Worm (Caenorhabditis elegans) whole organism, L4 larva: ENCODE data around the gene rpi-1.

Experiments used
- ceh-82 ChIP-seq: sonication (generic microtip); optimal IDR thresholded peaks from 2 replicates; lab custom pipeline; 2017; ENCODE audit warnings: missing biosample characterization, missing genetic modification characterization
- cey-2 ChIP-seq: sonication (generic microtip); optimal IDR thresholded peaks from 3 replicates; lab custom pipeline; 2017; ENCODE audit warnings: missing genetic modification characterization, mild to moderate bottlenecking, missing compliant biosample characterization, antibody characterized with exemption, borderline replicate concordance; ENCODE audit not compliant: insufficient read depth
- fos-1 ChIP-seq: fragments of 150-350 bp; optimal IDR thresholded peaks from 2 replicates; lab custom pipeline; 2014; ENCODE audit warnings: missing biosample characterization, missing genetic modification characterization
- mxl-2 ChIP-seq: fragments of 200-800 bp; sonication (Bioruptor generic); conservative IDR thresholded peaks from 2 replicates; pipeline ENCODE4 v1.3.6; 2022; ENCODE audit warnings: missing genetic modification reagents, missing genetic modification characterization, missing compliant biosample characterization
- zip-11 ChIP-seq: fragments of 200-800 bp; sonication (Bioruptor generic); IDR thresholded peaks from 2 replicates; pipeline ENCODE4 v1.3.6; 2022; ENCODE audit warnings: missing genetic modification characterization, missing compliant biosample characterization

ce11 chrII:13916040-13916439 lies 46.2 kb downstream of the rpi-1 start, which contains the start of gene mltn-3:
- TF ChIP-seq fos-1 (tag; lab: Kevin White, UChicago) (no peak), cey-2 (no peak), zip-11 (no peak), ceh-82 (tag; lab: Kevin White, UChicago) (no peak), mxl-2 (no peak)
